Fruit fly (Drosophila melanogaster): Measurements from ENCODE around the gene Taf9.

The Taf9 gene

DNA sequence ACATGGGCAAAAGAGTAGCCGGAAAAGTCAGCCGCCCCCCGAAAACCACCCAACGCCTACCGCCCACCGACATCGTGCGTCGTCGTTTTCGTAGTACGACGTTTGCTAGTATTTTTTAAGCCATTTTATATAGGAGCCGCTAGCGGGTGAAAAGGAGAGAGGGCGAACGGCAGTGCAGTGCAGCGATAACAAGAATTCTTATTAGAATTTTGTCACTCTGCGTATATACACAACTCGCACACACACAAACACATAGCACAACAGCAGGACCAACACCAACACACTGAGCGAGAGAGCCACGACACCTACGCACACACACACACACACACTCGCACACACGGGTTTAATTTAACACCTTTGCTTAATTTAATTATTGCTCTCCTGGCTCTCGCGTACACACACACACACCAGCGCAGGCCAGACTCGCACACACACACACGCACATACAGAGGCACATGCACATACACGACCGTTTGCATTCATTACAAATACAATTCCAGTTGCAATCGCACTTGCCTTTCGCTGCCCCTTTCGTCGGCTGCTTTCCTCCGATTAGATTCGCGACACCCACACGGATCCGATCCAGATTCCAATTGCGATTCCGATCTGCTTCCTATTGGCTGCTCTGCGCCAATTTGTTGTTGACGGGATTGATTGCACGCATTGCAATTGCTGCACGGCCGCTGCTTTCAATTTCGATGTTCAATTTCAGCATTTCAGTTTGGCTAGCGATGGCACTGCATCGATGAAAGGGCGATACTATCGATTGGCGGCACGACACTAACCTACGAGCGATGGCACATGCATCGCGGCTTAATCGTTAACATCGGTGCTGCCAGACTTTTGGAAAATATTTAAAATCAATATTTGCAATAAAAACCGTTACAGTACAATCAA is 14.9 kb upstream of the Taf9 start, which contains the start of gene Socs16D (continued):
- no peak for TF ChIP-seq CG11695 (GFP tag; IDR thresholded peaks at IDR 0.05)
- peak; percentile 43 for TF ChIP-seq gfzf (GFP tag; optimal IDR thresholded peaks at IDR 0.05)
- no peak for TF ChIP-seq org-1 (GFP tag; optimal IDR thresholded peaks at IDR 0.05)
- TF ChIP-seq CkIIα-i1 (GFP tag; IDR thresholded peaks at IDR 0.05), result no peak
- TF ChIP-seq repo (GFP tag; optimal IDR thresholded peaks at IDR 0.05), result no peak
- peak; percentile 78 for TF ChIP-seq trem (tag; optimal IDR thresholded peaks at IDR 0.05)
- no peak for TF ChIP-seq grn (GFP tag; optimal IDR thresholded peaks at IDR 0.05)
- TF ChIP-seq shn (GFP tag; optimal IDR thresholded peaks at IDR 0.05), result no peak
- TF ChIP-seq slou (GFP tag; optimal IDR thresholded peaks at IDR 0.05), result peak; percentile 12
- peak; percentile 71 for TF ChIP-seq CG10267 (tag; optimal IDR thresholded peaks at IDR 0.05)
- TF ChIP-seq wor (GFP tag; IDR thresholded peaks at IDR 0.05), result no peak
- TF ChIP-seq CG11398 (GFP tag; optimal IDR thresholded peaks at IDR 0.05), result peak; percentile 8
- peak; percentile 8 for TF ChIP-seq CG12942 (GFP tag; optimal IDR thresholded peaks at IDR 0.05)
- TF ChIP-seq CG4854 (GFP tag; optimal IDR thresholded peaks at IDR 0.05), result no peak
- TF ChIP-seq disco-r (GFP tag; optimal IDR thresholded peaks at IDR 0.05), result no peak
- no peak for TF ChIP-seq corto (GFP tag; optimal IDR thresholded peaks at IDR 0.05)
- TF ChIP-seq Lpt (GFP tag; optimal IDR thresholded peaks at IDR 0.05), result no peak
- TF ChIP-seq Dbx (GFP tag; IDR thresholded peaks at IDR 0.05), result peak; percentile 76
- TF ChIP-seq CG9876 (GFP tag; optimal IDR thresholded peaks at IDR 0.05), result peak; percentile 54
- peak; percentile 9 for TF ChIP-seq ind (GFP tag; optimal IDR thresholded peaks at IDR 0.05)
- TF ChIP-seq CG4707 (GFP tag; optimal IDR thresholded peaks at IDR 0.05), result no peak
- peak; percentile 86 for TF ChIP-seq Deaf1 (tag; optimal IDR thresholded peaks at IDR 0.05)
- peak; percentile 99 for TF ChIP-seq CG42726 (GFP tag; IDR thresholded peaks at IDR 0.05; ENCODE audit: partially characterized antibody)
- no peak for TF ChIP-seq wdn (GFP tag; IDR thresholded peaks at IDR 0.05)
- TF ChIP-seq bab2 (GFP tag; optimal IDR thresholded peaks at IDR 0.05), result no peak
- TF ChIP-seq mirr (GFP tag; optimal IDR thresholded peaks at IDR 0.05), result peak; percentile 21
- peak; percentile 26 for TF ChIP-seq CG12071 (GFP tag; optimal IDR thresholded peaks at IDR 0.05)
- peak; percentile 61 to 78 for TF ChIP-seq Trl (optimal IDR thresholded peaks at IDR 0.05)
- peak; percentile 55 for TF ChIP-seq Trl (GFP tag; optimal IDR thresholded peaks at IDR 0.05)
- no peak for TF ChIP-seq CG33557 (GFP tag; optimal IDR thresholded peaks at IDR 0.05)
- TF ChIP-seq D19B (GFP tag; optimal IDR thresholded peaks at IDR 0.05), result no peak
- TF ChIP-seq CG7963 (GFP tag; IDR thresholded peaks at IDR 0.05; ENCODE audit: partially characterized antibody), result peak; percentile 97
- no peak for TF ChIP-seq CG7556 (GFP tag; optimal IDR thresholded peaks at IDR 0.05)
- no peak for TF ChIP-seq otp (GFP tag; IDR thresholded peaks at IDR 0.05)
- TF ChIP-seq Dfd (GFP tag; optimal IDR thresholded peaks at IDR 0.05), result no peak
- TF ChIP-seq CG14014 (GFP tag; IDR thresholded peaks at IDR 0.05), result no peak; the same call in 1 of the 2 replicates
- peak; percentile 17 to 61 for TF ChIP-seq Pdp1 (GFP tag; optimal IDR thresholded peaks at IDR 0.05)
- TF ChIP-seq HmgD (GFP tag; optimal IDR thresholded peaks at IDR 0.05), result peak; percentile 42
- TF ChIP-seq Hand (GFP tag; optimal IDR thresholded peaks at IDR 0.05), result peak; percentile 38
- TF ChIP-seq CG4424 (GFP tag; optimal IDR thresholded peaks at IDR 0.05), result no peak
- peak; percentile 100 for TF ChIP-seq Sry-δ (GFP tag; optimal IDR thresholded peaks at IDR 0.05)
- peak; percentile 56; the same call in 2 of the 3 replicates for TF ChIP-seq ci (GFP tag; IDR thresholded peaks at IDR 0.05)
- peak; percentile 76 for TF ChIP-seq Ets65A (GFP tag)
- no peak for TF ChIP-seq ham (GFP tag; IDR thresholded peaks at IDR 0.05)
- no peak for TF ChIP-seq peb (GFP tag; IDR thresholded peaks at IDR 0.05)
- no peak for TF ChIP-seq pros (GFP tag; optimal IDR thresholded peaks at IDR 0.05)
- TF ChIP-seq CG10462 (GFP tag; optimal IDR thresholded peaks at IDR 0.05), result peak; percentile 13
- no peak for TF ChIP-seq Awh (GFP tag; IDR thresholded peaks at IDR 0.05)
- TF ChIP-seq vfl (GFP tag; optimal IDR thresholded peaks at IDR 0.05), result peak; percentile 18
- no peak for TF ChIP-seq CG1529 (GFP tag; optimal IDR thresholded peaks at IDR 0.05)

Data from whole organism, embryonic.